Worm (Caenorhabditis elegans) whole organism, L1 larva: ENCODE results near the gene str-73.

ENCODE experiments used
- C16A3.4 ChIP-seq: fragments of 150-350 bp; optimal IDR thresholded peaks from 2 replicates; lab custom pipeline; 2014; ENCODE audit warnings: missing biosample characterization, missing genetic modification characterization
- aha-1 ChIP-seq: fragments of 150-350 bp; optimal IDR thresholded peaks from 2 replicates; lab custom pipeline; 2014; ENCODE audit warnings: missing biosample characterization, missing genetic modification characterization
- ces-1 ChIP-seq: fragments of 150-350 bp; optimal IDR thresholded peaks from 2 replicates; lab custom pipeline; 2014; ENCODE audit warnings: missing biosample characterization, missing genetic modification reagents, missing genetic modification characterization
- efl-1 ChIP-seq, 4 experiments: fragments of 150-350 bp; optimal IDR thresholded peaks in 3 of 4; peaks in 1 of 4; 1 replicate in 1 of 4; 2 replicates in 3 of 4; lab custom pipeline; 2014; ENCODE audit warnings: missing biosample characterization in 2 of 4, missing genetic modification characterization in 2 of 4, missing genetic modification reagents in 2 of 4
- elt-2 ChIP-seq: sonication (generic microtip); optimal IDR thresholded peaks from 2 replicates; lab custom pipeline; 2016; ENCODE audit warnings: missing genetic modification characterization, mild to moderate bottlenecking, inconsistent platforms, missing compliant biosample characterization, missing genetic modification reagents
- ets-5 ChIP-seq: fragments of 200-800 bp; sonication (Bioruptor generic); IDR thresholded peaks from 2 replicates; pipeline ENCODE4 v1.3.6; 2022; ENCODE audit warnings: missing genetic modification characterization, missing compliant biosample characterization
- fkh-10 ChIP-seq: sonication (generic microtip); optimal IDR thresholded peaks from 2 replicates; lab custom pipeline; 2017; ENCODE audit warnings: missing biosample characterization, missing genetic modification reagents, missing genetic modification characterization
- fkh-8 ChIP-seq: sonication (generic microtip); optimal IDR thresholded peaks from 2 replicates; lab custom pipeline; 2016; ENCODE audit warnings: mild to moderate bottlenecking, missing genetic modification characterization, missing compliant biosample characterization
- grh-1 ChIP-seq: fragments of 200-800 bp; sonication (Bioruptor generic); IDR thresholded peaks from 2 replicates; pipeline ENCODE4 v1.3.6; 2022; ENCODE audit warnings: missing genetic modification reagents, missing genetic modification characterization, missing compliant biosample characterization
- hlh-4 ChIP-seq: sonication (generic microtip); optimal IDR thresholded peaks from 2 replicates; lab custom pipeline; 2016; ENCODE audit warnings: mild to moderate bottlenecking, missing genetic modification characterization, missing compliant biosample characterization
- lin-14 ChIP-seq: fragments of 200-800 bp; sonication (Bioruptor generic); optimal IDR thresholded peaks from 2 replicates; lab custom pipeline; 2018; ENCODE audit warnings: mild to moderate bottlenecking, missing genetic modification characterization, moderate library complexity, missing compliant biosample characterization
- mef-2 ChIP-seq: fragments of 150-350 bp; optimal IDR thresholded peaks from 2 replicates; lab custom pipeline; 2014; ENCODE audit warnings: missing biosample characterization, missing genetic modification characterization
- nhr-11 ChIP-seq: fragments of 150-350 bp; optimal IDR thresholded peaks from 2 replicates; lab custom pipeline; 2014; ENCODE audit warnings: missing biosample characterization, missing genetic modification characterization
- pqm-1 ChIP-seq: sonication (generic microtip); optimal IDR thresholded peaks from 3 replicates; lab custom pipeline; 2017; ENCODE audit warnings: missing biosample characterization, missing genetic modification characterization
- swsn-7 ChIP-seq: sonication (generic microtip); optimal IDR thresholded peaks from 2 replicates; lab custom pipeline; 2016; ENCODE audit warnings: missing genetic modification characterization, missing compliant biosample characterization
- tlp-1 ChIP-seq: fragments of 150-350 bp; optimal IDR thresholded peaks from 2 replicates; lab custom pipeline; 2014; ENCODE audit warnings: missing biosample characterization, missing genetic modification characterization
- ztf-4 ChIP-seq: fragments of 150-350 bp; optimal IDR thresholded peaks from 2 replicates; lab custom pipeline; 2014; ENCODE audit warnings: missing biosample characterization, missing genetic modification characterization

str-73 gene

DNA sequence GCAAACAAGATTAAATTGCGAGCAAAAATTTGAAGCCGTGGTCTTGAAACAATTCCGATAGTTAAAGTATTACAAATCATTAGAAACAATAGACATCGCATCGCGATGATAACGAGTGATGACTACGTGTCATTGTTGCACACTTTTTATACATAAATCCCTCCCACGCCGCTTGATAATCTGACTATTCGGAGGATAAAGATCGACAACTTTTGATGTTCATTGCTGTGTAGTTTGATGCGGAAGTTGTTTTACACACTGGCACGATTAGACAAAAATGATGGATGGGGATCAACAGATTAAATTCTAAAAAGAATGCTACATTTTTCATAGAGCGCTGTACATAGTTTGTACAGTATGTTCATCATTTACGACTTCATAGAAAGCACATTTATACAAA is 49.2 kb downstream of the str-73 start, which contains the start of gene T08G3.11:
Gene T08G3.11 (minus strand): TSS at position 101 of the 400 bp plus-strand sequence.
- TF ChIP-seq efl-1 (optimal IDR thresholded peaks at IDR 0.05; lab: Kevin White, UChicago) (no peak), efl-1 (GFP tag; optimal IDR thresholded peaks at IDR 0.05 in 1 of 2; lab: Kevin White, UChicago) (peak in 1 of 2 experiments; percentile 16), hlh-4 (tag; lab: Kevin White, UChicago) (no peak)

DNA sequence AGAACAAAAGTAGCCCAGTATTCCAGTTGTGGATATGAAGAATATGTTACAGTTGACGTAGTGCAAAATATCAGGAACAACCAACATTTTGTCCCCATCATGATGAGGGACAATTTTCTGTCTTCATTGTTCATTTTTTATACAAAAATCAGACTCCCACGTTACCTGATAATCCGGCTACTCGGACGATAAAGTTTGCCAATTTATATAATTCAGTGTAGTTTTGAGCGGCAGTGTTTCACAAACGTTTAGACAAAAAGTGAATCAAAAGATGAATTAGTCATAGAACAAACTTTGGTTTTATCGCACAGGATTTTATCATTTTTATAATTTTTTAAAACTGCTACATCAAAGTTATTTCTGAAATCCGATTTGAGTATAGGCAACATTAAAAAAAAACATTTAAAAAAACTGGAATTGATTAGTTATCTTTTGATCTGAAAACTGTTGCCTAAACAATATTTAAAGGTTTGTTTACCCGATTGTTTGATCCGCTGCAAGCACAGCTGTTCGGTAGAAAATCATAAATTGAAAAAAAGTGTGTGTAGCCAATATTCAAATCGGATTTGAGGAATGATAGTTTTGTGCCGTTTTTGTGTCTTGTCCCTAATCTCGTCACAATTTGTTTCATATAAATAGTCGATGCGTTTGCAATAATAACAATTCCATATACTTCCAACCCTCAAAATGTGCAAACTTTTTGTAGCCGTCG is 51.0 kb downstream of the str-73 start, which contains the start of the genes F57E7.4 and spig-6:
Gene F57E7.4 (minus strand): TSS at position 101 of the 712 bp plus-strand sequence.
Gene spig-6 (plus strand): TSS at position 662 of the 712 bp plus-strand sequence.
- TF ChIP-seq lin-14 (GFP tag; lab: Kevin White, UChicago), result no peak
- TF ChIP-seq nhr-11, result no peak
- no peak for TF ChIP-seq mef-2 (tag; lab: Kevin White, UChicago)
- TF ChIP-seq aha-1 (tag; lab: Kevin White, UChicago), result no peak
- no peak for TF ChIP-seq fkh-10 (GFP tag; lab: Kevin White, UChicago)
- no peak for TF ChIP-seq fkh-8 (tag; lab: Kevin White, UChicago)
- TF ChIP-seq swsn-7, result no peak
- TF ChIP-seq C16A3.4 (tag; lab: Kevin White, UChicago), result no peak
- no peak for TF ChIP-seq pqm-1 (tag; lab: Kevin White, UChicago)
- no peak for TF ChIP-seq tlp-1
- TF ChIP-seq efl-1 (optimal IDR thresholded peaks at IDR 0.05; lab: Kevin White, UChicago), result no peak
- no peak for TF ChIP-seq efl-1 (GFP tag; optimal IDR thresholded peaks at IDR 0.05 in 1 of 2; lab: Kevin White, UChicago)
- TF ChIP-seq grh-1 (GFP tag; lab: Robert Waterston, UW), result no peak
- no peak for TF ChIP-seq ces-1 (GFP tag; lab: Kevin White, UChicago)
- no peak for TF ChIP-seq ets-5 (GFP tag; lab: Robert Waterston, UW)
- TF ChIP-seq elt-2 (tag; lab: Kevin White, UChicago), result no peak
- no peak for TF ChIP-seq hlh-4 (tag; lab: Kevin White, UChicago)
- no peak for TF ChIP-seq ztf-4 (tag; lab: Kevin White, UChicago)
